Fruit fly (Drosophila melanogaster) whole organism, embryonic: ENCODE data around the gene vsg.

ENCODE experiments used
- Antp ChIP-seq: fragments of 200-800 bp; sonication (Bioruptor generic); optimal IDR thresholded peaks from 3 replicates; lab custom pipeline; 2016; ENCODE audit warnings: missing biosample characterization, missing genetic modification characterization
- Atf3 ChIP-seq: fragments of 200-800 bp; sonication (Bioruptor generic); optimal IDR thresholded peaks from 3 replicates; lab custom pipeline; 2016; ENCODE audit warnings: missing biosample characterization, missing genetic modification characterization
- C15 ChIP-seq: fragments of 200-800 bp; sonication (Bioruptor generic); IDR thresholded peaks from 3 replicates; pipeline ENCODE4 v1.3.6; 2022; ENCODE audit warnings: missing biosample characterization, missing genetic modification characterization
- CG10366 ChIP-seq: fragments of 200-800 bp; sonication (Bioruptor generic); IDR thresholded peaks from 2 replicates; pipeline ENCODE4 v1.3.6; 2022; ENCODE audit warnings: missing biosample characterization, missing genetic modification characterization
- CG1233 ChIP-seq: fragments of 200-800 bp; sonication (Bioruptor generic); optimal IDR thresholded peaks from 4 replicates; lab custom pipeline; 2018; ENCODE audit warnings: missing biosample characterization, mild to moderate bottlenecking, missing genetic modification characterization
- CG13775 ChIP-seq: fragments of 200-800 bp; sonication (Bioruptor generic); optimal IDR thresholded peaks from 3 replicates; lab custom pipeline; 2017; ENCODE audit warnings: missing biosample characterization, mild to moderate bottlenecking, missing genetic modification characterization
- CG14965 ChIP-seq: fragments of 200-800 bp; sonication (Bioruptor generic); optimal IDR thresholded peaks from 2 replicates; lab custom pipeline; 2016; ENCODE audit warnings: missing biosample characterization, missing genetic modification characterization, borderline replicate concordance
- CG16815 ChIP-seq: fragments of 200-800 bp; sonication (Bioruptor generic); optimal IDR thresholded peaks from 3 replicates; lab custom pipeline; 2017; ENCODE audit warnings: missing biosample characterization, mild to moderate bottlenecking, missing genetic modification characterization
- CG16863 ChIP-seq: fragments of 200-800 bp; sonication (Bioruptor generic); optimal IDR thresholded peaks from 3 replicates; lab custom pipeline; 2016; ENCODE audit warnings: missing biosample characterization, missing genetic modification characterization
- CG17802 ChIP-seq: fragments of 200-800 bp; sonication (Bioruptor generic); optimal IDR thresholded peaks from 2 replicates; lab custom pipeline; 2018; ENCODE audit warnings: missing biosample characterization, mild to moderate bottlenecking, missing genetic modification characterization, moderate library complexity
- CG33557 ChIP-seq: fragments of 200-800 bp; sonication (Bioruptor generic); optimal IDR thresholded peaks from 2 replicates; lab custom pipeline; 2019; ENCODE audit warnings: missing biosample characterization, mild to moderate bottlenecking, missing genetic modification characterization, moderate library complexity
- CG7786 ChIP-seq: fragments of 200-800 bp; sonication (Bioruptor generic); optimal IDR thresholded peaks from 2 replicates; lab custom pipeline; 2016; ENCODE audit warnings: missing biosample characterization, missing genetic modification characterization
- CG9817 ChIP-seq: fragments of 200-800 bp; sonication (Bioruptor generic); optimal IDR thresholded peaks from 2 replicates; lab custom pipeline; 2018; ENCODE audit warnings: missing biosample characterization, mild to moderate bottlenecking, missing genetic modification characterization, moderate library complexity
- CTCF ChIP-seq: fragments of 200-800 bp; sonication (Bioruptor generic); optimal IDR thresholded peaks from 2 replicates; lab custom pipeline; 2017; ENCODE audit warnings: missing biosample characterization, mild to moderate bottlenecking, missing genetic modification characterization, moderate library complexity
- Camta ChIP-seq: fragments of 200-800 bp; sonication (Bioruptor generic); optimal IDR thresholded peaks from 2 replicates; lab custom pipeline; 2016; ENCODE audit warnings: missing biosample characterization, missing genetic modification characterization
- D19B ChIP-seq: fragments of 200-800 bp; sonication (Bioruptor generic); optimal IDR thresholded peaks from 2 replicates; lab custom pipeline; 2017; ENCODE audit warnings: missing biosample characterization, mild to moderate bottlenecking, missing genetic modification characterization
- Deaf1 ChIP-seq: fragments of 200-800 bp; optimal IDR thresholded peaks from 3 replicates; lab custom pipeline; 2019; ENCODE audit warnings: missing biosample characterization, mild to moderate bottlenecking, missing genetic modification characterization, moderate library complexity
- Dip3 ChIP-seq: fragments of 200-800 bp; sonication (Bioruptor generic); optimal IDR thresholded peaks from 3 replicates; lab custom pipeline; 2016; ENCODE audit warnings: missing biosample characterization, missing genetic modification characterization
- Doc2 ChIP-seq: fragments of 200-800 bp; sonication (Bioruptor generic); IDR thresholded peaks from 2 replicates; pipeline ENCODE4 v1.3.6; 2022; ENCODE audit warnings: missing biosample characterization, missing genetic modification characterization
- Gsc ChIP-seq: fragments of 200-800 bp; sonication (Bioruptor generic); IDR thresholded peaks from 2 replicates; pipeline ENCODE4 v1.3.6; 2022; ENCODE audit warnings: missing biosample characterization, missing genetic modification characterization
- HLH3B ChIP-seq: fragments of 200-800 bp; sonication (Bioruptor generic); IDR thresholded peaks from 2 replicates; pipeline ENCODE4 v1.3.6; 2022; ENCODE audit warnings: missing biosample characterization, missing genetic modification characterization
- HLH54F ChIP-seq: fragments of 200-800 bp; sonication (Bioruptor generic); optimal IDR thresholded peaks from 3 replicates; lab custom pipeline; 2016; ENCODE audit warnings: missing biosample characterization, missing genetic modification characterization
- Hand ChIP-seq: fragments of 200-800 bp; sonication (Bioruptor generic); optimal IDR thresholded peaks from 2 replicates; lab custom pipeline; 2017; ENCODE audit warnings: mild to moderate bottlenecking, missing biosample characterization, missing genetic modification reagents, missing genetic modification characterization
- HmgZ ChIP-seq: fragments of 200-800 bp; sonication (Bioruptor generic); optimal IDR thresholded peaks from 2 replicates; lab custom pipeline; 2018; ENCODE audit warnings: missing biosample characterization, mild to moderate bottlenecking, missing genetic modification characterization
- Hr78 ChIP-seq, 2 experiments: fragments of 200-800 bp in 1 of 2; fragments of >200 bp in 1 of 2; sonication (Bioruptor generic) in 1 of 2; optimal IDR thresholded peaks; 2 replicates each; lab custom pipeline; 2017 to 2019; ENCODE audit warnings: missing biosample characterization in 2 of 2, missing genetic modification characterization in 2 of 2, mild to moderate bottlenecking in 1 of 2, moderate library complexity in 1 of 2
- NC2α ChIP-seq: fragments of 200-800 bp; sonication (Bioruptor generic); optimal IDR thresholded peaks from 2 replicates; lab custom pipeline; 2016; ENCODE audit warnings: missing biosample characterization, missing genetic modification characterization
- NC2β ChIP-seq: fragments of 200-800 bp; sonication (Bioruptor generic); optimal IDR thresholded peaks from 2 replicates; lab custom pipeline; 2016; ENCODE audit warnings: missing biosample characterization, missing genetic modification characterization
- Nf-YA ChIP-seq: fragments of 200-800 bp; sonication (Bioruptor generic); IDR thresholded peaks from 2 replicates; pipeline ENCODE4 v1.3.6; 2022; ENCODE audit warnings: missing biosample characterization, missing genetic modification characterization
- NfI ChIP-seq: fragments of 200-800 bp; sonication (Bioruptor generic); optimal IDR thresholded peaks from 3 replicates; lab custom pipeline; 2018; ENCODE audit warnings: missing biosample characterization, mild to moderate bottlenecking, missing genetic modification characterization, moderate library complexity
- Optix ChIP-seq: fragments of 200-800 bp; sonication (Bioruptor generic); IDR thresholded peaks from 3 replicates; pipeline ENCODE4 v1.3.6; 2022; ENCODE audit warnings: missing biosample characterization, missing genetic modification characterization
- Rfx ChIP-seq: fragments of 200-800 bp; sonication (Bioruptor generic); IDR thresholded peaks from 2 replicates; pipeline ENCODE4 v1.3.6; 2022; ENCODE audit warnings: missing biosample characterization, missing genetic modification characterization
- Trl ChIP-seq, 3 experiments: fragments of >200 bp in 2 of 3; fragments of 200-800 bp in 1 of 3; sonication (Bioruptor generic) in 1 of 3; optimal IDR thresholded peaks; 2 replicates in 1 of 3; 3 replicates in 2 of 3; lab custom pipeline; 2016 to 2017; ENCODE audit warnings: missing biosample characterization in 1 of 3, missing genetic modification characterization in 1 of 3
- ac ChIP-seq: fragments of 200-800 bp; sonication (Bioruptor generic); optimal IDR thresholded peaks from 3 replicates; lab custom pipeline; 2017; ENCODE audit warnings: missing biosample characterization, mild to moderate bottlenecking, missing genetic modification characterization
- cg ChIP-seq: fragments of 200-800 bp; sonication (Bioruptor generic); optimal IDR thresholded peaks from 3 replicates; lab custom pipeline; 2019; ENCODE audit warnings: missing biosample characterization, mild to moderate bottlenecking, missing genetic modification characterization, moderate library complexity
- dpn ChIP-seq, 2 experiments: fragments of 200-800 bp; sonication (Bioruptor generic); optimal IDR thresholded peaks; 3 replicates each; lab custom pipeline; 2016; ENCODE audit warnings: missing biosample characterization in 2 of 2, missing genetic modification characterization in 2 of 2
- esg ChIP-seq: fragments of 200-800 bp; sonication (Bioruptor generic); conservative IDR thresholded peaks from 2 replicates; pipeline ENCODE4 v1.3.6; 2022; ENCODE audit warnings: missing biosample characterization, missing genetic modification characterization
- gce ChIP-seq: fragments of 200-800 bp; sonication (Bioruptor generic); IDR thresholded peaks from 3 replicates; pipeline ENCODE4 v1.3.6; 2022; ENCODE audit warnings: missing biosample characterization, missing genetic modification characterization
- hth ChIP-seq: fragments of >200 bp; optimal IDR thresholded peaks from 2 replicates; lab custom pipeline; 2017; ENCODE audit warnings: inconsistent platforms
- nerfin-2 ChIP-seq: fragments of 200-800 bp; sonication (Bioruptor generic); IDR thresholded peaks from 2 replicates; pipeline ENCODE4 v1.3.6; 2022; ENCODE audit warnings: missing biosample characterization, missing genetic modification characterization; ENCODE audit not compliant: partially characterized antibody
- nmo ChIP-seq: fragments of 200-800 bp; sonication (Bioruptor generic); optimal IDR thresholded peaks from 2 replicates; lab custom pipeline; 2018; ENCODE audit warnings: missing biosample characterization, mild to moderate bottlenecking, missing genetic modification characterization, moderate library complexity
- otp ChIP-seq: fragments of 200-800 bp; sonication (Bioruptor generic); IDR thresholded peaks from 3 replicates; pipeline ENCODE4, ENCODE4 v1.3.6; 2022; ENCODE audit warnings: missing biosample characterization, missing genetic modification characterization
- prd ChIP-seq, 3 experiments: fragments of >200 bp in 2 of 3; fragments of 200-800 bp in 1 of 3; sonication (Bioruptor generic) in 1 of 3; optimal IDR thresholded peaks in 2 of 3; IDR thresholded peaks in 1 of 3; 2 replicates in 2 of 3; 3 replicates in 1 of 3; pipeline versions ENCODE4 v1.3.6 to Lab custom; 2017 to 2022; ENCODE audit warnings: missing biosample characterization in 1 of 3, missing genetic modification characterization in 1 of 3
- pzg ChIP-seq: fragments of 200-800 bp; sonication (Bioruptor generic); optimal IDR thresholded peaks from 3 replicates; lab custom pipeline; 2018; ENCODE audit warnings: missing biosample characterization, mild to moderate bottlenecking, missing genetic modification characterization, moderate library complexity
- tll ChIP-seq, 2 experiments: fragments of 200-800 bp in 1 of 2; fragments of >200 bp in 1 of 2; sonication (Bioruptor generic) in 1 of 2; optimal IDR thresholded peaks; 2 replicates each; lab custom pipeline; 2017 to 2019; ENCODE audit warnings: missing biosample characterization in 2 of 2, missing genetic modification characterization in 2 of 2, mild to moderate bottlenecking in 1 of 2, moderate library complexity in 1 of 2
- toy ChIP-seq: fragments of 200-800 bp; sonication (Bioruptor generic); IDR thresholded peaks from 2 replicates; pipeline ENCODE4 v1.3.6; 2022; ENCODE audit warnings: missing biosample characterization, missing genetic modification characterization
- unc-4 ChIP-seq: fragments of 200-800 bp; sonication (Bioruptor generic); IDR thresholded peaks from 2 replicates; pipeline ENCODE4 v1.3.6; 2022; ENCODE audit warnings: missing biosample characterization, missing genetic modification characterization; ENCODE audit not compliant: partially characterized antibody
- zf30C ChIP-seq: fragments of 200-800 bp; sonication (Bioruptor generic); optimal IDR thresholded peaks from 3 replicates; lab custom pipeline; 2018; ENCODE audit warnings: missing biosample characterization, mild to moderate bottlenecking, missing genetic modification characterization

The vsg gene

DNA sequence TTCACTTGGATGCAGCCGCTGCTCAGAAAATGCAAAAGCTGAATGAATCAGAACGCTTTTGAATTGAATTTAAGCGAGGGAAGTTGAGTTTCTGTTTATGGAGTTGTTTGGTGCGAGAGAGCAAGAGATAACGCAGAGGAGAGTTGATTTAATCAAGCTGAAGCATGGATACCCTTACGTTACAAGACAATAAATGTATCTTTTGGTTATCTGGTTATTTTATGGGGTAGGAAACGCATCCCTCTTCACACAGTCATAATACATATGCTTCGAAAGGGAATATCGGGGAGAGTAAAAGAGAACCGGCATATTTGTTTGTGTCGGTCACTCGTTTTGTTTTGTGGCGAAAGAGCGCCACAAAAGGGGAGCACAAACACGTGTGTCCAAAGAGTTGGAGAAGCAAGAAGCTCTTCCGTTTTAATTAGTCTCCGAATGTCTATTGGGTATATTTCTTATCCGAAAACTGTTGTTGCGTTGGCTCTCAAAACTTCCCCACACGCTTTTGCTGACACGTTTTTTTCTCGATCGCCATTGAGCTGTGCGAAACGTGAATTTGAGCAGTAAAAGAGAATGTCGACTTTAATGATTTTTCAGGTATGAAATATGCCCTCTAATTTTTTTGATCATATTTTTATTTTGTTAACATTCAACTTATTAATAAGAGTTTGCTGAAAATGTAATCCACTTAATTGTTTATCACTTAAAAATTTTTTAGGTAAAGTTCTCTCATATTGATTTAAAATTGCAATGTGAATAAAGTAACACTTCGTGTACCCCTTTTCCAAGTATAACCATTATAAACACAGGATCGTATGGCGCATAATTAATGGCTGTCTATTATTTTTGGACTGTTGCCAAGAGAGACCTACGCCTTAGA, 17.2 kb upstream of the vsg start, which contains the start of gene Prps (continued):
- peak; percentile 36 for TF ChIP-seq CG17802 (tag; lab: Kevin White, UChicago)
- peak; percentile 95 for TF ChIP-seq D19B (GFP tag; lab: Kevin White, UChicago)
- TF ChIP-seq CG33557 (GFP tag; lab: Kevin White, UChicago), result peak; percentile 16
- TF ChIP-seq Doc2 (GFP tag; lab: Robert Waterston, UW), result no peak
- TF ChIP-seq Optix (GFP tag; lab: Robert Waterston, UW), result peak; percentile 64
- peak; percentile 52 for TF ChIP-seq CG9817 (tag; lab: Kevin White, UChicago)
- peak; percentile 19 for TF ChIP-seq CG16815
- peak; percentile 70 for TF ChIP-seq CG16863 (GFP tag; lab: Kevin White, UChicago)
- TF ChIP-seq otp (GFP tag; lab: Robert Waterston, UW), result peak; percentile 72; the same call in 2 of the 3 replicates
- TF ChIP-seq HLH3B, result peak; percentile 87
- TF ChIP-seq CG7786 (GFP tag; lab: Kevin White, UChicago), result peak; percentile 82
- no peak; the same call in 1 of the 2 replicates for TF ChIP-seq Nf-YA (GFP tag; lab: Robert Waterston, UW)
- TF ChIP-seq HLH54F (GFP tag; lab: Kevin White, UChicago), result peak; percentile 49
- TF ChIP-seq Antp (GFP tag; lab: Kevin White, UChicago), result peak; percentile 88
- TF ChIP-seq CG10366 (GFP tag; lab: Robert Waterston, UW), result peak; percentile 56; the same call in 1 of the 2 replicates
- peak; percentile 51 for TF ChIP-seq CG13775
- TF ChIP-seq nmo (GFP tag; lab: Kevin White, UChicago), result peak; percentile 27
- TF ChIP-seq Hand (GFP tag; lab: Kevin White, UChicago), result peak; percentile 82
- TF ChIP-seq Trl (optimal IDR thresholded peaks at IDR 0.05; lab: Kevin White, UChicago), result peak; percentile 76 to 97
- TF ChIP-seq Trl (GFP tag; optimal IDR thresholded peaks at IDR 0.05; lab: Kevin White, UChicago), result peak; percentile 85
- no peak for TF ChIP-seq nerfin-2
- peak; percentile 53 for TF ChIP-seq cg (GFP tag; lab: Kevin White, UChicago)
- peak; percentile 64; the same call in 1 of the 3 replicates for TF ChIP-seq C15 (GFP tag; lab: Robert Waterston, UW)
- TF ChIP-seq Gsc (GFP tag; lab: Robert Waterston, UW), result no peak
- peak; percentile 37 for TF ChIP-seq NC2α (GFP tag; lab: Kevin White, UChicago)
- peak; percentile 34 for TF ChIP-seq Dip3 (GFP tag; lab: Kevin White, UChicago)
- TF ChIP-seq NC2β (GFP tag; lab: Kevin White, UChicago), result peak; percentile 74
- peak; percentile 78 to 83 for TF ChIP-seq dpn (GFP tag; optimal IDR thresholded peaks at IDR 0.05; lab: Kevin White, UChicago)
- TF ChIP-seq hth (lab: Kevin White, UChicago), result no peak
- TF ChIP-seq prd (optimal IDR thresholded peaks at IDR 0.05; lab: Kevin White, UChicago), result no peak
- peak; percentile 81 for TF ChIP-seq prd (GFP tag; IDR thresholded peaks at IDR 0.05; lab: Robert Waterston, UW)
- peak; percentile 33; the same call in 1 of the 2 replicates for TF ChIP-seq unc-4 (GFP tag; lab: Robert Waterston, UW)
- no peak for TF ChIP-seq tll (GFP tag; optimal IDR thresholded peaks at IDR 0.05; lab: Kevin White, UChicago)
- TF ChIP-seq zf30C (GFP tag; lab: Kevin White, UChicago), result no peak
- TF ChIP-seq Atf3 (GFP tag; lab: Kevin White, UChicago), result peak; percentile 35
- TF ChIP-seq Rfx (GFP tag; lab: Robert Waterston, UW), result peak; percentile 91
- no peak for TF ChIP-seq ac (GFP tag; lab: Kevin White, UChicago)
- TF ChIP-seq Hr78 (GFP tag; optimal IDR thresholded peaks at IDR 0.05; lab: Kevin White, UChicago), result peak in 1 of 2 experiments; percentile 18
- TF ChIP-seq Camta (GFP tag; lab: Kevin White, UChicago), result peak; percentile 65
- TF ChIP-seq gce (GFP tag; lab: Robert Waterston, UW), result peak; percentile 71; the same call in 1 of the 3 replicates
- TF ChIP-seq HmgZ (tag; lab: Kevin White, UChicago), result peak; percentile 79
- peak; percentile 63 for TF ChIP-seq CG1233 (GFP tag; lab: Kevin White, UChicago)
- peak; percentile 74 for TF ChIP-seq NfI (GFP tag; lab: Kevin White, UChicago)
- TF ChIP-seq esg (GFP tag; lab: Robert Waterston, UW), result no peak
- TF ChIP-seq Deaf1, result peak; percentile 54
- TF ChIP-seq pzg (GFP tag; lab: Kevin White, UChicago), result peak; percentile 2
- TF ChIP-seq CTCF (GFP tag; lab: Kevin White, UChicago), result peak; percentile 17
- no peak for TF ChIP-seq CG14965 (GFP tag; lab: Kevin White, UChicago)
- TF ChIP-seq toy (GFP tag; lab: Robert Waterston, UW), result peak; percentile 66
